Worm (Caenorhabditis elegans): ENCODE measurements around the gene odr-3.

odr-3 gene

DNA sequence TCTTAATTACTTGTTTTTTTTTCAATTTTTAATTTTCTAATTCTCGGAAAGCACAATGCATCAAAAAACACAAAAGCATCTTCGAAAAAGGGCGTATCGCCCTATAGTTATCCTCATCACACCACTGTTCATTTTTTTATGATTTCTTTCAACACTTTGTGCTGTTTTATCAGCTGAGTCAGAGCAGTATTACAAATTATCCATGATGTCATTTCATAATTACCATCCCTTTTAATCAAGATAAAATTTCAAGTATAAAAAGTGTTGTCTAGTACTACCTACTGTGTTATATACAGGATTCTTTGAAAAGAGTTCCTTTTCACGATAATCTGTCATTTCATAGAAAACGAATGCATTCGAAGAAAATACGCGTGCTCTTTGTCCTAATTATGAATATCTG lies 17.3 kb upstream of the odr-3 start:
- TF ChIP-seq fkh-2 (tag; optimal IDR thresholded peaks at IDR 0.05) (no peak), fos-1 (tag; optimal IDR thresholded peaks at IDR 0.05) (no peak), snpc-4 (tag; optimal IDR thresholded peaks at IDR 0.05) (no peak), pqm-1 (tag; optimal IDR thresholded peaks at IDR 0.05) (peak; percentile 70), elt-2 (tag; optimal IDR thresholded peaks at IDR 0.05) (peak; percentile 34), nhr-28 (tag; optimal IDR thresholded peaks at IDR 0.05) (no peak), nhr-67 (tag; optimal IDR thresholded peaks at IDR 0.05) (no peak)

DNA sequence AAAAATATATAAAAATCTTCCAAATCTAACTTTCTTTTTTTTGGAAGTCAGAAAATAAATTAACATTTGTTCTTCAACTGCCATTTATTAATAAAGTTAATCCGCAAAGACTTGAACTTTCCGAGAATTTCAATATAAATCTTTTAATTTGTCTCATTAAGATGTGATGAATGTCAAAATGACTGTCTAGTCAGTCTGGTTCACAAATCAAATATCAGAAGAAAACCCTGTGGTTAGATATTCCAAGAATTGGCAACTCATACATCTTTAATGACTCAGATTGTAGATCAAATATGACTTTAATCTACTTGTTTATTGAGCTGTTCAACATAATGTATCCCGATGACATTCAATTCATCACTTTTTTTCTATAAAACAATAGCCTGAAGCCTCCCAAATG lies 16.3 kb upstream of the odr-3 start:
- TF ChIP-seq nhr-77 (tag; optimal IDR thresholded peaks at IDR 0.05) (no peak), tbx-2 (tag; optimal IDR thresholded peaks at IDR 0.05) (no peak), eor-1 (tag; optimal IDR thresholded peaks at IDR 0.05) (no peak)

DNA sequence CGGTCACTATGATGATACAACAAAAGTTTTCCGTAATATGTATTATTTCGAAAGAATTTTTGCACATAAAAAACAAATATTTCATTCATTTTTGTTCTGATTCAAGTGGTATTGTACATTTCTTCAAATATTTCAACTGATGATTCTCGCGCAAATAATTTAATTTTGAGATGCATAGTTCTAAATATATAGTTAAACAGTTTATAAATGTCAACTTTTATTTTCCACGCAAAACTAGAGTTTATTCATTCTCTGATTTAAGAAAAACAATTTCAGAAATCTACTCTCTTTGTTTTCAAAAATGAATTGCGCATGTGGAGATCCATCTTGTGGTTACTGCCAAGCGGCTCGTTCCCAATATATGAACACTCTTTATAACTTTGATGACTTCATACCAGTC lies 14.9 kb upstream of the odr-3 start, which contains the start of gene zip-5:
zip-5 (plus strand) TSS at position 301 of the 400 bp plus-strand sequence.
- TF ChIP-seq fkh-2 (tag; optimal IDR thresholded peaks at IDR 0.05) (no peak), hmg-11 (tag; optimal IDR thresholded peaks at IDR 0.05) (no peak), egl-27 (tag; optimal IDR thresholded peaks at IDR 0.05) (no peak), nhr-11 (tag; optimal IDR thresholded peaks at IDR 0.05) (no peak), lin-15B (tag; optimal IDR thresholded peaks at IDR 0.05) (no peak), fkh-10 (GFP tag; optimal IDR thresholded peaks at IDR 0.05) (no peak), unc-62 (GFP tag; optimal IDR thresholded peaks at IDR 0.05) (no peak), tbx-2 (tag; optimal IDR thresholded peaks at IDR 0.05) (no peak), zag-1 (tag; optimal IDR thresholded peaks at IDR 0.05) (no peak), egl-5 (tag; optimal IDR thresholded peaks at IDR 0.05) (no peak), nhr-76 (tag; optimal IDR thresholded peaks at IDR 0.05) (no peak), elt-2 (tag; optimal IDR thresholded peaks at IDR 0.05) (no peak), R02D3.7 (tag; optimal IDR thresholded peaks at IDR 0.05) (no peak), ceh-16 (tag; optimal IDR thresholded peaks at IDR 0.05) (no peak), ceh-82 (tag; optimal IDR thresholded peaks at IDR 0.05) (no peak)

DNA sequence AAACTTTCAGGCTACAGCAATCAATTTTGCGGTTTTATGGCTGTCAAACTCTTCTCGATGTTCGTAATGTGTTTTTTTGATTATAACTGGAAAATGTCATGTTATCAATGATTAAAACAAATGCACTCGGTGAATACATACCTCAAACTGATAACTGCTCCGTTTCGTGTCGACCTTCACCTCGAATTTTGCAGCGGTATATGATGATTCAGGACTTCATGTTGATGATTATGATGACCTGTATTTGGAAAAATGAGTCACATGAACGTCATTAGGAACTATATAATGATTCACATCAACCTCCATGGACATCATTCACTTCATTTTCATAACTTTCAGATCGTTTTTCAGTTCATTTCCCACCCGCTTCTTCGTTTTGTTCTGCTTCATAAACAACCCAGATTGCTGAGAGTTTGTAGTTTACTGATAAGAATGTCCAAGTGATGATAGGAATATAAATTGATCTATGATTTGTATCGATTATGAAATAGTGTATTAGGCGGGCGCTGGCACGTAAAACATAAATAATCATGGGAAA lies 13.5 kb upstream of the odr-3 start:
- TF ChIP-seq daf-12 (tag; optimal IDR thresholded peaks at IDR 0.05) (no peak), mdl-1 (tag; optimal IDR thresholded peaks at IDR 0.05) (no peak), fkh-2 (tag; optimal IDR thresholded peaks at IDR 0.05) (no peak), elt-3 (tag; optimal IDR thresholded peaks at IDR 0.05) (peak in 1 of 3 experiments; percentile 1), pha-4 (tag; optimal IDR thresholded peaks at IDR 0.05) (peak; percentile 32), pqm-1 (tag; optimal IDR thresholded peaks at IDR 0.05) (peak; percentile 59), ceh-9 (tag; optimal IDR thresholded peaks at IDR 0.05) (no peak), nhr-67 (tag; optimal IDR thresholded peaks at IDR 0.05) (no peak), ceh-16 (tag; optimal IDR thresholded peaks at IDR 0.05) (no peak), hmg-11 (tag; optimal IDR thresholded peaks at IDR 0.05) (no peak), eor-1 (tag; optimal IDR thresholded peaks at IDR 0.05) (no peak), nhr-12 (tag; optimal IDR thresholded peaks at IDR 0.05) (no peak), ceh-28 (tag; optimal IDR thresholded peaks at IDR 0.05) (no peak), fos-1 (tag; optimal IDR thresholded peaks at IDR 0.05) (no peak), jun-1 (tag; optimal IDR thresholded peaks at IDR 0.05) (peak; percentile 15), elt-1 (tag; optimal IDR thresholded peaks at IDR 0.05) (no peak), elt-2 (tag; optimal IDR thresholded peaks at IDR 0.05) (peak; percentile 95), nfya-1 (tag; optimal IDR thresholded peaks at IDR 0.05; ENCODE audit: insufficient read depth) (no peak), nhr-76 (tag; optimal IDR thresholded peaks at IDR 0.05) (no peak), ZK546.5 (tag; optimal IDR thresholded peaks at IDR 0.05) (no peak), aly-2 (tag; optimal IDR thresholded peaks at IDR 0.05) (no peak), ztf-4 (tag; optimal IDR thresholded peaks at IDR 0.05) (no peak), tbx-2 (tag; optimal IDR thresholded peaks at IDR 0.05) (no peak)

DNA sequence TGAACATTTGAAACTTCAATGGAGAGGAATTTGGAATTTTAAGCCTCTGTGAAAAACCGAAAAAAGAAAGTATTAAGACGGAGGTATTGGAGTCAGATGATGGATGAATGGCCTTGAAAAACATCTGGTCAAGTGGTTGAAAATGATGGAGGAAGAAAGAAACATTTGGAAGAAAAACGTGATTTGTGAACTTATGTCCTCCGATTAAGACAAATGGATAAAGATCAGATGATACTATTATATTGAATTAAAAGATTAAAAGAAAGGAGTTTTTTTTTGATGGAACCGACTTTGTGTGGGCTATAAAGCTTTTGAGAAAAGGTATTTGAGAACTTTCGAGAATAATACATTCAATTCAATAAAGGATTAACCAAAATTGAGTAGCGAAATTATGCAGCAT lies 10.2 kb upstream of the odr-3 start:
- TF ChIP-seq nhr-43 (tag; optimal IDR thresholded peaks at IDR 0.05; ENCODE audit: poor library complexity, severe bottlenecking) (peak; percentile 26), nhr-23 (tag; optimal IDR thresholded peaks at IDR 0.05) (peak; percentile 40), fkh-2 (tag; optimal IDR thresholded peaks at IDR 0.05) (no peak), elt-1 (tag; optimal IDR thresholded peaks at IDR 0.05) (peak; percentile 61), elt-3 (tag; optimal IDR thresholded peaks at IDR 0.05) (no peak), nhr-25 (tag; optimal IDR thresholded peaks at IDR 0.05) (peak; percentile 64), R02D3.7 (tag; optimal IDR thresholded peaks at IDR 0.05) (no peak)

Measured in whole organism, L3 larva.